Fruit fly (Drosophila melanogaster): Measurements from ENCODE around the gene CG12659.

dm6 chrX:8606206-8606605 lies 14.7 kb upstream of the CG12659 start, which contains the start of gene Caf1-180:
- no peak for TF ChIP-seq insv (optimal IDR thresholded peaks at IDR 0.05)
- TF ChIP-seq ttk (optimal IDR thresholded peaks at IDR 0.05), result no peak
- no peak for TF ChIP-seq psq (optimal IDR thresholded peaks at IDR 0.05)
